Worm (Caenorhabditis elegans): ENCODE results near the gene R04B3.1.

ce11 chrX:2422123-2422522 lies 49.1 kb downstream of the R04B3.1 start:
- no peak for TF ChIP-seq him-1 (tag; optimal IDR thresholded peaks at IDR 0.05)
- TF ChIP-seq W03F9.2 (tag; optimal IDR thresholded peaks at IDR 0.05): no peak

All from whole organism, L4/young adult.